Worm (Caenorhabditis elegans) whole organism, L4 larva: ENCODE results near the gene pals-26.

Experiments used
- F49E8.2 ChIP-seq: sonication (generic microtip); optimal IDR thresholded peaks from 2 replicates; lab custom pipeline; 2016; ENCODE audit warnings: missing compliant biosample characterization, mild to moderate bottlenecking, missing genetic modification characterization, borderline replicate concordance
- T20F7.1 ChIP-seq: fragments of 200-800 bp; sonication (Bioruptor generic); optimal IDR thresholded peaks from 2 replicates; lab custom pipeline; 2018; ENCODE audit warnings: mild to moderate bottlenecking, missing genetic modification characterization, missing compliant biosample characterization
- T26A8.4 ChIP-seq: fragments of 200-800 bp; sonication (Bioruptor generic); IDR thresholded peaks from 2 replicates; pipeline ENCODE4 v1.3.6; 2022; ENCODE audit warnings: missing genetic modification characterization, missing compliant biosample characterization
- Y48G9A.11 ChIP-seq: fragments of 200-800 bp; sonication (Bioruptor generic); IDR thresholded peaks from 2 replicates; pipeline ENCODE4 v1.3.6; 2022; ENCODE audit warnings: missing genetic modification reagents, missing genetic modification characterization, missing compliant biosample characterization
- Y75B8A.6 ChIP-seq: fragments of 200-800 bp; sonication (Bioruptor generic); IDR thresholded peaks from 2 replicates; pipeline ENCODE4 v1.3.6; 2022; ENCODE audit warnings: missing genetic modification reagents, missing genetic modification characterization, missing compliant biosample characterization
- ZK337.2 ChIP-seq: fragments of 200-800 bp; sonication (Bioruptor generic); IDR thresholded peaks from 2 replicates; pipeline ENCODE4 v1.3.6; 2022; ENCODE audit warnings: missing genetic modification reagents, missing genetic modification characterization, missing compliant biosample characterization
- aha-1 ChIP-seq: fragments of 150-350 bp; peaks from one replicate; lab custom pipeline; 2014; ENCODE audit warnings: missing biosample characterization, missing genetic modification characterization
- aly-2 ChIP-seq: sonication (generic microtip); optimal IDR thresholded peaks from 2 replicates; lab custom pipeline; 2018; ENCODE audit warnings: missing biosample characterization, missing genetic modification characterization
- ama-1 ChIP-seq: fragments of 150-350 bp; optimal IDR thresholded peaks from 2 replicates; lab custom pipeline; 2014; ENCODE audit warnings: inconsistent platforms, mixed read lengths
- arid-1 ChIP-seq: fragments of 200-800 bp; sonication (Bioruptor generic); conservative IDR thresholded peaks from 2 replicates; pipeline ENCODE4 v1.3.6; 2022; ENCODE audit warnings: missing genetic modification reagents, missing genetic modification characterization, missing compliant biosample characterization
- ceh-28 ChIP-seq: fragments of 150-350 bp; optimal IDR thresholded peaks from 2 replicates; lab custom pipeline; 2014; ENCODE audit warnings: missing biosample characterization, missing genetic modification reagents, missing genetic modification characterization
- ceh-44 ChIP-seq: fragments of 200-800 bp; sonication (Bioruptor generic); IDR thresholded peaks from 2 replicates; pipeline ENCODE4 v1.3.6; 2022; ENCODE audit warnings: missing genetic modification reagents, missing genetic modification characterization, missing compliant biosample characterization
- ces-1 ChIP-seq: fragments of 150-350 bp; sonication (generic microtip); optimal IDR thresholded peaks from 4 replicates; lab custom pipeline; 2014; ENCODE audit warnings: missing biosample characterization, missing genetic modification reagents, missing genetic modification characterization
- cey-2 ChIP-seq: sonication (generic microtip); optimal IDR thresholded peaks from 3 replicates; lab custom pipeline; 2017; ENCODE audit warnings: missing genetic modification characterization, mild to moderate bottlenecking, missing compliant biosample characterization, antibody characterized with exemption, borderline replicate concordance; ENCODE audit not compliant: insufficient read depth
- daf-12 ChIP-seq: fragments of 150-350 bp; optimal IDR thresholded peaks from 2 replicates; lab custom pipeline; 2014; ENCODE audit warnings: missing biosample characterization, missing genetic modification reagents, missing genetic modification characterization
- dpl-1 ChIP-seq: fragments of 150-350 bp; optimal IDR thresholded peaks from 2 replicates; lab custom pipeline; 2014; ENCODE audit warnings: missing biosample characterization, missing genetic modification reagents, missing genetic modification characterization
- egl-27 ChIP-seq: sonication (generic microtip); optimal IDR thresholded peaks from 3 replicates; lab custom pipeline; 2017; ENCODE audit warnings: missing biosample characterization, missing genetic modification reagents, missing genetic modification characterization
- lim-7 ChIP-seq: fragments of 200-800 bp; sonication (Bioruptor generic); IDR thresholded peaks from 2 replicates; pipeline ENCODE4 v1.3.6; 2022; ENCODE audit warnings: missing genetic modification characterization, missing compliant biosample characterization
- lin-29 ChIP-seq: fragments of 200-800 bp; sonication (Bioruptor generic); IDR thresholded peaks from 2 replicates; pipeline ENCODE4 v1.3.6; 2022; ENCODE audit warnings: missing genetic modification reagents, missing genetic modification characterization, missing compliant biosample characterization
- lin-39 ChIP-seq: fragments of 150-350 bp; optimal IDR thresholded peaks from 2 replicates; lab custom pipeline; 2014; ENCODE audit warnings: missing biosample characterization, missing genetic modification reagents, missing genetic modification characterization
- lir-3 ChIP-seq: sonication (generic microtip); optimal IDR thresholded peaks from 2 replicates; lab custom pipeline; 2016; ENCODE audit warnings: mild to moderate bottlenecking, missing genetic modification characterization, missing compliant biosample characterization
- mdl-1 ChIP-seq, 2 experiments: fragments of 150-350 bp in 1 of 2; sonication (generic microtip) in 1 of 2; optimal IDR thresholded peaks; 2 replicates each; lab custom pipeline; 2014 to 2017; ENCODE audit warnings: missing biosample characterization in 2 of 2, missing genetic modification characterization in 2 of 2
- mep-1 ChIP-seq: fragments of 150-350 bp; sonication (generic microtip); optimal IDR thresholded peaks from 3 replicates; lab custom pipeline; 2014; ENCODE audit warnings: missing biosample characterization, missing genetic modification characterization
- mes-2 ChIP-seq: sonication (generic microtip); optimal IDR thresholded peaks from 2 replicates; lab custom pipeline; 2016; ENCODE audit warnings: missing genotype, mild to moderate bottlenecking, missing genetic modification characterization, missing compliant biosample characterization; ENCODE audit not compliant: poor library complexity, severe bottlenecking
- nhr-102 ChIP-seq: sonication (generic microtip); optimal IDR thresholded peaks from 2 replicates; lab custom pipeline; 2016; ENCODE audit warnings: mild to moderate bottlenecking, missing genetic modification characterization, moderate library complexity, missing compliant biosample characterization
- nhr-76 ChIP-seq: fragments of 150-350 bp; optimal IDR thresholded peaks from 2 replicates; lab custom pipeline; 2014; ENCODE audit warnings: missing biosample characterization, missing genetic modification characterization
- rbr-2 ChIP-seq: sonication (generic microtip); optimal IDR thresholded peaks from 2 replicates; lab custom pipeline; 2016; ENCODE audit warnings: missing genotype, missing genetic modification characterization, missing compliant biosample characterization
- sdz-12 ChIP-seq: fragments of 200-800 bp; sonication (Bioruptor generic); optimal IDR thresholded peaks from 2 replicates; lab custom pipeline; 2018; ENCODE audit warnings: mild to moderate bottlenecking, missing genetic modification characterization, missing compliant biosample characterization
- snpc-1.2 ChIP-seq: fragments of 200-800 bp; sonication (Bioruptor generic); IDR thresholded peaks from 2 replicates; pipeline ENCODE4 v1.3.6; 2022; ENCODE audit warnings: missing genetic modification reagents, missing genetic modification characterization, missing compliant biosample characterization
- unc-39 ChIP-seq: sonication (generic microtip); optimal IDR thresholded peaks from 2 replicates; lab custom pipeline; 2017; ENCODE audit warnings: missing biosample characterization, missing genetic modification characterization
- unc-62 ChIP-seq, 3 experiments: fragments of 150-350 bp in 1 of 3; sonication (generic microtip); optimal IDR thresholded peaks in 2 of 3; peaks in 1 of 3; 1 replicate in 1 of 3; 2 replicates in 2 of 3; lab custom pipeline; 2014 to 2017; ENCODE audit warnings: missing biosample characterization in 3 of 3, missing genetic modification characterization in 3 of 3, missing genetic modification reagents in 3 of 3, missing genotype in 1 of 3

The pals-26 gene

DNA sequence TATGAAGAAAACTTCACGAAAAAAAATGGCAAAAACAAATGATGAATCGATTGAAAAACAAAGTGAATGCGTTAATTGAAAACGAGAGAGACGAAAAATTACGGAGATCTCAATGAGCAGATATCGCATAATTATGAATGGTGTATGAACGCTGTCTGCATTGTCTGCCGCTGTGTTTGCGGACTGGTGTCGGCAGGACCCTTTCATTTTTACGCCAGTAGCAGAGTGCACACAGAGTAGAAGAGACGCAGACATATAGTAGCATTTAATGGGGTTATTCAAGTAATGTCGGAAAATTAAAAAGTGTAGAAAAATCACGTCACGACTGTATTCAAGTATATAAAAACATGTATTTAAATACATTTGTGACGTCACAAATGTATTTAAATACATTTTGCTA, 5.9 kb downstream of the pals-26 start:
- TF ChIP-seq lim-7 (GFP tag; lab: Robert Waterston, UW): no peak
- peak; percentile 65 for TF ChIP-seq mes-2 (tag; lab: Kevin White, UChicago)

- no peak for TF ChIP-seq Y48G9A.11
- no peak for TF ChIP-seq daf-12 (tag; lab: Kevin White, UChicago)
- no peak for TF ChIP-seq ceh-28 (tag; lab: Kevin White, UChicago)
- TF ChIP-seq lir-3 (tag; lab: Kevin White, UChicago): no peak
- no peak for TF ChIP-seq egl-27 (tag; lab: Kevin White, UChicago)
- no peak for TF ChIP-seq mep-1
- TF ChIP-seq ZK337.2 (GFP tag; lab: Robert Waterston, UW): no peak
- no peak for TF ChIP-seq unc-39
- TF ChIP-seq lim-7 (GFP tag; lab: Robert Waterston, UW): no peak
- no peak for TF ChIP-seq mdl-1 (tag; optimal IDR thresholded peaks at IDR 0.05; lab: Kevin White, UChicago)
- TF ChIP-seq unc-62 (GFP tag; optimal IDR thresholded peaks at IDR 0.05 in 1 of 2; lab: Kevin White, UChicago): no peak
- no peak for TF ChIP-seq unc-62 (tag; optimal IDR thresholded peaks at IDR 0.05; lab: Kevin White, UChicago)
Measured at ce11 chrIII:4381343-4381742, 6.4 kb downstream of the pals-26 start, which contains the start of gene pals-27. Gene pals-27, plus strand, starts transcription at chrIII:4381643.

ce11 chrIII:4382118-4382517, 7.2 kb downstream of the pals-26 start:
- peak; percentile 87 for TF ChIP-seq aha-1 (tag; lab: Kevin White, UChicago)
- TF ChIP-seq mes-2 (tag; lab: Kevin White, UChicago): no peak
- no peak for TF ChIP-seq daf-12 (tag; lab: Kevin White, UChicago)

- TF ChIP-seq dpl-1 (GFP tag; lab: Kevin White, UChicago) (no peak), arid-1 (GFP tag; lab: Robert Waterston, UW) (no peak), lin-29 (GFP tag; lab: Robert Waterston, UW) (no peak), mep-1 (no peak), nhr-76 (tag; lab: Kevin White, UChicago) (no peak), nhr-102 (tag; lab: Kevin White, UChicago) (no peak), lin-39 (no peak), T26A8.4 (GFP tag; lab: Robert Waterston, UW) (no peak), Y75B8A.6 (GFP tag; lab: Robert Waterston, UW) (no peak), aly-2 (no peak), ces-1 (no peak), F49E8.2 (tag; lab: Kevin White, UChicago) (no peak)
Measured at ce11 chrIII:4384487-4384886, 9.5 kb downstream of the pals-26 start, which contains the start of gene pals-28. Gene pals-28, plus strand, starts transcription at chrIII:4384787.

- no peak for TF ChIP-seq dpl-1 (GFP tag; lab: Kevin White, UChicago)
- no peak for TF ChIP-seq ceh-44 (GFP tag; lab: Robert Waterston, UW)
- no peak for TF ChIP-seq snpc-1.2 (GFP tag; lab: Robert Waterston, UW)
- no peak for TF ChIP-seq sdz-12 (GFP tag; lab: Kevin White, UChicago)
- no peak for TF ChIP-seq T20F7.1 (GFP tag; lab: Kevin White, UChicago)
- TF ChIP-seq ama-1 (lab: Kevin White, UChicago): no peak
- TF ChIP-seq ceh-28 (tag; lab: Kevin White, UChicago): no peak
- no peak for TF ChIP-seq cey-2 (tag; lab: Kevin White, UChicago)
- no peak for TF ChIP-seq rbr-2 (tag; lab: Kevin White, UChicago)
- no peak for TF ChIP-seq unc-39
Measured at ce11 chrIII:4390421-4390820, 15.5 kb downstream of the pals-26 start.
